Worm (Caenorhabditis elegans) whole organism, midembryonic: ENCODE data around the gene H04M03.12.

ENCODE experiments used
- cog-1 ChIP-seq: sonication (generic microtip); optimal IDR thresholded peaks from 2 replicates; lab custom pipeline; 2016; ENCODE audit warnings: missing genetic modification characterization, missing compliant biosample characterization
- flt-1 ChIP-seq: fragments of 200-800 bp; sonication (Bioruptor generic); IDR thresholded peaks from 2 replicates; pipeline ENCODE4 v1.3.6; 2022; ENCODE audit warnings: missing genetic modification characterization, missing compliant biosample characterization
- med-1 ChIP-seq: sonication (generic microtip); optimal IDR thresholded peaks from 2 replicates; lab custom pipeline; 2017; ENCODE audit warnings: missing genetic modification characterization, mild to moderate bottlenecking, missing compliant biosample characterization, antibody characterized with exemption, missing genetic modification reagents; ENCODE audit not compliant: insufficient read depth
- ref-1 ChIP-seq: fragments of 200-800 bp; sonication (Bioruptor generic); conservative IDR thresholded peaks from 2 replicates; pipeline ENCODE4 v1.3.6; 2022; ENCODE audit warnings: missing genetic modification reagents, missing genetic modification characterization, missing compliant biosample characterization
- tab-1 ChIP-seq: fragments of 200-800 bp; sonication (Bioruptor generic); IDR thresholded peaks from 2 replicates; pipeline ENCODE4 v1.3.6; 2022; ENCODE audit warnings: missing genetic modification characterization, missing compliant biosample characterization
- ztf-23 ChIP-seq: fragments of 200-800 bp; sonication (Bioruptor generic); IDR thresholded peaks from 2 replicates; pipeline ENCODE4 v1.3.6; 2022; ENCODE audit warnings: missing genetic modification reagents, missing genetic modification characterization, missing compliant biosample characterization
- ztf-29 ChIP-seq: fragments of 200-800 bp; sonication (Bioruptor generic); IDR thresholded peaks from 2 replicates; pipeline ENCODE4 v1.3.6; 2022; ENCODE audit warnings: missing genetic modification reagents, missing genetic modification characterization, missing compliant biosample characterization

DNA sequence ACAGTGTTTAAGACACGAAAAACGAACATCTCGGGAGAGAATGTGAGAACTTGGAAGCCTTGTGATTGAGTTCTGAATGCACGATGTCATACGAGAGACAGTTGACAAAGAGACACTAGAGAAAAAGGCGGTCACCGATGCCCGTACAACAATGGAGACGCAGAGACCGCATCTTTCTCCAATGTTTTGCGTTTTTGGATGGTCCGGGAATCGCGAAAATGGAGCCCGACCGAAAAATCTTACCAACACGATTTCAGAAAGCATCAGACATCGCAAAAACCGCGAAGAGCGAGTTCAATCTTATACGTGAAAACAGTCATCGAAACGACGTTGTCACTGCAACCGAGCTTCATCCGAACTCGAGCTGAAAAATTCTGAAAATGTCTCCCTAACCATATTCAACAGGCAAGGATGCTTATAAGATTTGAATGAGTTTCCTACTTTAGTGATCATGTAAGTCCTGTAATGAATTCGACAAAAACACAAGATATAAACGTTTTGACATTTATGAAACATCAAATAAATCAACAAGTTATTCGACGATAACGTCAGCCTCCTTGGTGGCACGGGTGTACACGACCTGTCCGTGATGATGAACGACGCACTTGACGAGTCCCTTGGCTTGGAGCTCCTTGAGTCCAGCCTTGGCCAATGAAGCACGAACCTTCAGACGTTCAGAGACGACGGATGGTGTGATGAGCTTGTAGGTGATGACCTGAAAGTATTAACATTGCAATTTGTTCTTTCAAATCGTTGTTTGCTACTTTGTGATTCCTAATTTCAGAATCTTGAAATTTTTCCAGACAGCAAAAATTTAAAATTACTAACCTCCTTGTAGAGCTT is 43.7 kb upstream of the H04M03.12 start, which contains the start of gene inx-7:
- TF ChIP-seq med-1 (GFP tag; lab: Kevin White, UChicago) (no peak), flt-1 (GFP tag; lab: Robert Waterston, UW) (no peak), ztf-23 (GFP tag; lab: Robert Waterston, UW) (no peak), ref-1 (GFP tag; lab: Robert Waterston, UW) (no peak), cog-1 (no peak), ztf-29 (GFP tag; lab: Robert Waterston, UW) (no peak), tab-1 (GFP tag; lab: Robert Waterston, UW) (no peak)
